Fruit fly (Drosophila melanogaster) whole organism, wandering third instar larva: ENCODE results near the gene BtbVII.

Experiments
- Abd-B ChIP-seq: fragments of >200 bp; optimal IDR thresholded peaks from 2 replicates; lab custom pipeline; 2017; ENCODE audit warnings: missing biosample characterization, missing genetic modification characterization
- CG32264 ChIP-seq: fragments of 200-800 bp; sonication (Bioruptor generic); optimal IDR thresholded peaks from 2 replicates; lab custom pipeline; 2016; ENCODE audit warnings: missing biosample characterization, missing genetic modification characterization
- CG9705 ChIP-seq: fragments of 200-800 bp; sonication (Bioruptor generic); optimal IDR thresholded peaks from 2 replicates; lab custom pipeline; 2018; ENCODE audit warnings: missing biosample characterization, mild to moderate bottlenecking, missing genetic modification characterization
- CrebA ChIP-seq: fragments of 200-800 bp; sonication (Bioruptor generic); optimal IDR thresholded peaks from 2 replicates; lab custom pipeline; 2016; ENCODE audit warnings: missing biosample characterization, mild to moderate bottlenecking, missing genetic modification characterization, borderline replicate concordance
- Dfd ChIP-seq: fragments of >200 bp; optimal IDR thresholded peaks from 2 replicates; lab custom pipeline; 2017; ENCODE audit warnings: missing biosample characterization, missing genetic modification characterization
- Dif ChIP-seq: fragments of 200-275, 200-300 bp; sonication (Bioruptor generic); optimal IDR thresholded peaks from 2 replicates; lab custom pipeline; 2018; ENCODE audit warnings: missing biosample characterization, missing genetic modification characterization; ENCODE audit not compliant: partially characterized antibody
- GATAd ChIP-seq: sonication (Bioruptor generic); optimal IDR thresholded peaks from 2 replicates; lab custom pipeline; 2016; ENCODE audit warnings: missing biosample characterization, missing genetic modification characterization
- HLH106 ChIP-seq: fragments of 200-800 bp; optimal IDR thresholded peaks from 3 replicates; lab custom pipeline; 2019; ENCODE audit warnings: missing biosample characterization, mild to moderate bottlenecking, missing genetic modification characterization, moderate library complexity
- Hnf4 ChIP-seq: fragments of 200-800 bp; sonication (Bioruptor generic); optimal IDR thresholded peaks from 2 replicates; lab custom pipeline; 2016; ENCODE audit warnings: missing biosample characterization, mild to moderate bottlenecking, missing genetic modification characterization
- Hr78 ChIP-seq: fragments of >200 bp; optimal IDR thresholded peaks from 2 replicates; lab custom pipeline; 2017; ENCODE audit warnings: missing biosample characterization, missing genetic modification characterization
- Hr83 ChIP-seq: fragments of 200-300 bp; sonication (Bioruptor generic); optimal IDR thresholded peaks from 2 replicates; lab custom pipeline; 2016; ENCODE audit warnings: missing biosample characterization, mild to moderate bottlenecking, missing genetic modification characterization, moderate library complexity; ENCODE audit not compliant: poor library complexity, severe bottlenecking
- Jra ChIP-seq: sonication (Bioruptor generic); optimal IDR thresholded peaks from 2 replicates; lab custom pipeline; 2016; ENCODE audit warnings: missing biosample characterization, missing genetic modification characterization
- Mio ChIP-seq: sonication (Bioruptor generic); optimal IDR thresholded peaks from 2 replicates; lab custom pipeline; 2016; ENCODE audit warnings: missing biosample characterization, missing genetic modification characterization
- Myc ChIP-seq: fragments of >200 bp; optimal IDR thresholded peaks from 2 replicates; lab custom pipeline; 2017
- N ChIP-seq: fragments of >200 bp; optimal IDR thresholded peaks from 2 replicates; lab custom pipeline; 2018; ENCODE audit warnings: missing biosample characterization, missing external identifiers, missing genetic modification characterization
- OdsH ChIP-seq: fragments of 200-800 bp; sonication (Bioruptor generic); optimal IDR thresholded peaks from 2 replicates; lab custom pipeline; 2016; ENCODE audit warnings: missing biosample characterization, mild to moderate bottlenecking, missing genetic modification characterization
- Rel ChIP-seq, 2 experiments: fragments of 200-800 bp; sonication (Bioruptor generic) in 1 of 2; optimal IDR thresholded peaks; 2 replicates in 1 of 2; 3 replicates in 1 of 2; lab custom pipeline; 2016 to 2019; ENCODE audit warnings: mild to moderate bottlenecking in 2 of 2, missing biosample characterization in 2 of 2, missing genetic modification characterization in 2 of 2, moderate library complexity in 1 of 2
- Sp1 ChIP-seq: fragments of 200-800 bp; sonication (Bioruptor generic); optimal IDR thresholded peaks from 3 replicates; lab custom pipeline; 2019; ENCODE audit warnings: missing biosample characterization, mild to moderate bottlenecking, missing genetic modification characterization, moderate library complexity
- Vsx2 ChIP-seq: fragments of 200-300, 225-300 bp; sonication (Bioruptor generic); optimal IDR thresholded peaks from 2 replicates; lab custom pipeline; 2018; ENCODE audit warnings: missing biosample characterization, missing genetic modification characterization; ENCODE audit not compliant: partially characterized antibody
- br ChIP-seq: fragments of 200-800 bp; sonication (Bioruptor generic); optimal IDR thresholded peaks from 2 replicates; lab custom pipeline; 2016; ENCODE audit warnings: missing biosample characterization, missing genetic modification characterization
- brk ChIP-seq: fragments of 200-800 bp; sonication (Bioruptor generic); optimal IDR thresholded peaks from 2 replicates; lab custom pipeline; 2016; ENCODE audit warnings: missing biosample characterization, mild to moderate bottlenecking, missing genetic modification characterization
- dl ChIP-seq, 2 experiments: fragments of 175-275, 200-275 bp in 1 of 2; fragments of 200-275 bp in 1 of 2; sonication (Bioruptor generic); optimal IDR thresholded peaks; lab custom pipeline; 2018; ENCODE audit warnings: mild to moderate bottlenecking in 2 of 2, missing biosample characterization in 2 of 2, missing genetic modification characterization in 2 of 2, moderate library complexity in 2 of 2; ENCODE audit not compliant: partially characterized antibody in 2 of 2, insufficient read depth in 1 of 2
- dmrt93B ChIP-seq: fragments of 200-800 bp; sonication (Bioruptor generic); optimal IDR thresholded peaks from 2 replicates; lab custom pipeline; 2018; ENCODE audit warnings: missing biosample characterization, mild to moderate bottlenecking, missing genetic modification characterization
- dsf ChIP-seq: sonication (Bioruptor generic); optimal IDR thresholded peaks from 2 replicates; lab custom pipeline; 2016; ENCODE audit warnings: missing biosample characterization, missing genetic modification characterization, borderline replicate concordance
- ey ChIP-seq: fragments of 200-800 bp; sonication (Bioruptor generic); optimal IDR thresholded peaks from 2 replicates; lab custom pipeline; 2016; ENCODE audit warnings: missing biosample characterization, missing genetic modification characterization
- foxo ChIP-seq, 2 experiments: fragments of 200-800 bp; sonication (Bioruptor generic); optimal IDR thresholded peaks; 2 replicates in 1 of 2; 3 replicates in 1 of 2; lab custom pipeline; 2016 to 2017; ENCODE audit warnings: missing biosample characterization in 2 of 2, missing genetic modification characterization in 2 of 2
- fru ChIP-seq: fragments of 200-800 bp; sonication (Bioruptor generic); optimal IDR thresholded peaks from 3 replicates; lab custom pipeline; 2016; ENCODE audit warnings: missing biosample characterization, mild to moderate bottlenecking, missing genetic modification characterization
- h ChIP-seq: fragments of 200-800 bp; sonication (Bioruptor generic); optimal IDR thresholded peaks from 3 replicates; lab custom pipeline; 2016; ENCODE audit warnings: missing biosample characterization, mild to moderate bottlenecking, missing genetic modification characterization
- jim ChIP-seq: fragments of 175-275, 200-325 bp; sonication (Bioruptor generic); optimal IDR thresholded peaks from 2 replicates; lab custom pipeline; 2016; ENCODE audit warnings: missing biosample characterization, mild to moderate bottlenecking, missing genetic modification characterization
- lola ChIP-seq: fragments of >200 bp; optimal IDR thresholded peaks from 2 replicates; lab custom pipeline; 2017; ENCODE audit warnings: missing biosample characterization, missing genetic modification characterization
- pan ChIP-seq: fragments of >200 bp; optimal IDR thresholded peaks from 2 replicates; lab custom pipeline; 2017
- psq ChIP-seq: fragments of 200-800 bp; sonication (Bioruptor generic); optimal IDR thresholded peaks from 3 replicates; lab custom pipeline; 2017; ENCODE audit warnings: missing biosample characterization, mild to moderate bottlenecking, missing genetic modification characterization, moderate library complexity
- rgr ChIP-seq: fragments of 200-800 bp; sonication (Bioruptor generic); optimal IDR thresholded peaks from 3 replicates; lab custom pipeline; 2016; ENCODE audit warnings: missing biosample characterization, mild to moderate bottlenecking, missing genetic modification characterization
- sage ChIP-seq: fragments of 200-800 bp; sonication (Bioruptor generic); optimal IDR thresholded peaks from 2 replicates; lab custom pipeline; 2016; ENCODE audit warnings: missing biosample characterization, mild to moderate bottlenecking, missing genetic modification characterization
- sv ChIP-seq: fragments of 200-800 bp; sonication (Bioruptor generic); optimal IDR thresholded peaks from 3 replicates; lab custom pipeline; 2016; ENCODE audit warnings: missing biosample characterization, missing genetic modification characterization
- tai ChIP-seq: sonication (Bioruptor generic); optimal IDR thresholded peaks from 2 replicates; lab custom pipeline; 2016; ENCODE audit warnings: missing biosample characterization, missing genetic modification characterization
- usp ChIP-seq: fragments of >200 bp; optimal IDR thresholded peaks from 2 replicates; lab custom pipeline; 2017; ENCODE audit warnings: missing biosample characterization, missing genetic modification characterization
- woc ChIP-seq: sonication (Bioruptor generic); optimal IDR thresholded peaks from 2 replicates; lab custom pipeline; 2016; ENCODE audit warnings: missing biosample characterization, mild to moderate bottlenecking, missing genetic modification characterization

BtbVII gene

DNA sequence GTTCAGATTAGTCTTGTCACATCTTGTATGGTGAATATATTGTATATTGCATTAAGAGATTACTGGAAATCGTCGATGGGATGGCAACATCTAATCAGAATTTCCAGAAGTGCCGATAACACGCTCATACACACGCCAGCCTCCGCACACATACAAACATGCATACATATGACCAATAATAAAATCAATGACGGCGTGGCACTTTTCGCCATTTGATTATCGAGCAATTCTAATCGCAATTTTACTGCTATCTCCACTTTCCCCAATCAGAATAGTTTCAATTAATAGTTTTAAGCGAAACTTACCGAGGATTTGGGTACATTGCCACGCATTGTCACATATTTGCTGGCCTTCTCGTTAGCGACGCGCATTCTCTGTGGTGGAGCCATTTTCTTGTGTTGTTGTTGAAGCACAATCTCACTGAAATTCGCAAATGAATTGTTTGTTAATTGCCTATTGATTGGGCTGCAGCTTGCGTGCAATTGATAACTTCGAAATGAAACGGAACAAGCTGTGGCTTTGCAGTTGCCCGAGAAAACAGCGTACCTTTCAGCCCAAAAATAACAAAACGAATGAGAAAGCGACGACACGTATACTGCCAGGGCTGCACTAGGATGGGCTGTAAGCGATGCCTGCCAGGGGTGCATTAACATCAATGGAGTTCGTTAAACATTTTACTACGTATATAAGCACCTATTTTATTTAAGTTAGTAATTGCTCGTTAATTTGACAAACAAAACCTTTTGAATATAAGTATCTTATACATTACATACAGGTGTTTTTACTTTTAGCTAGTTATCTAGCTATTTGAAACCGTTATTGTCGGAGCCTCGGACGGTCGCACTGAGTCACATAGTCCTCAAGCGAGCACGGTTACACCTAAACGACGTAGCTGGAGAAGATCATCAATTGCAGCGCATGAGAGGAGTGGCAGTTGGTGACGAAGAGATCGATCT lies 50.3 kb downstream of the BtbVII start, which contains the start of the genes CG32276 and gry:
CG32276 (minus strand) TSS at position 601 of the 956 bp plus-strand sequence.
gry (plus strand) TSS at position 644 of the 956 bp plus-strand sequence.
- no peak for TF ChIP-seq usp (GFP tag; lab: Kevin White, UChicago)
- TF ChIP-seq jim: peak; percentile 90
- no peak for TF ChIP-seq lola (GFP tag; lab: Kevin White, UChicago)
- TF ChIP-seq psq (GFP tag; lab: Kevin White, UChicago): peak; percentile 62
- TF ChIP-seq pan (lab: Kevin White, UChicago): no peak
- no peak for TF ChIP-seq dsf
- no peak for TF ChIP-seq Jra (GFP tag; lab: Kevin White, UChicago)
- peak; percentile 81 for TF ChIP-seq br
- peak; percentile 90 for TF ChIP-seq h (GFP tag; lab: Kevin White, UChicago)
- peak; percentile 89 for TF ChIP-seq fru (GFP tag; lab: Kevin White, UChicago)
- TF ChIP-seq Dif (GFP tag; lab: Kevin White, UChicago): no peak
- TF ChIP-seq Myc: peak; percentile 83
- TF ChIP-seq Hnf4 (GFP tag; lab: Kevin White, UChicago): no peak
- peak; percentile 87 for TF ChIP-seq rgr (GFP tag; lab: Kevin White, UChicago)
- TF ChIP-seq sage (GFP tag; lab: Kevin White, UChicago): no peak
- TF ChIP-seq dl (GFP tag; optimal IDR thresholded peaks at IDR 0.05; lab: Kevin White, UChicago; ENCODE audit: insufficient read depth in 1 of 2, partially characterized antibody in 2 of 2): no peak
- no peak for TF ChIP-seq Rel (GFP tag; optimal IDR thresholded peaks at IDR 0.05; lab: Kevin White, UChicago)
- peak; percentile 73 for TF ChIP-seq Rel (tag; optimal IDR thresholded peaks at IDR 0.05; lab: Kevin White, UChicago)
- no peak for TF ChIP-seq dmrt93B
- TF ChIP-seq CG32264 (GFP tag; lab: Kevin White, UChicago): peak; percentile 18
- no peak for TF ChIP-seq Abd-B (GFP tag; lab: Kevin White, UChicago)
- peak; percentile 80 for TF ChIP-seq Sp1
- TF ChIP-seq tai (GFP tag; lab: Kevin White, UChicago): no peak
- no peak for TF ChIP-seq GATAd (GFP tag; lab: Kevin White, UChicago)
- TF ChIP-seq Hr78 (GFP tag; lab: Kevin White, UChicago): no peak
- TF ChIP-seq OdsH: peak; percentile 75
- no peak for TF ChIP-seq Vsx2 (GFP tag; lab: Kevin White, UChicago)
- no peak for TF ChIP-seq N
- TF ChIP-seq ey (GFP tag; lab: Kevin White, UChicago): peak; percentile 76
- peak; percentile 63 for TF ChIP-seq CG9705 (GFP tag; lab: Kevin White, UChicago)
- TF ChIP-seq woc (GFP tag; lab: Kevin White, UChicago): peak; percentile 88
- peak; percentile 79 for TF ChIP-seq HLH106 (tag; lab: Kevin White, UChicago)
- peak; percentile 57 for TF ChIP-seq Hr83 (GFP tag; lab: Kevin White, UChicago)
- peak; percentile 97 for TF ChIP-seq CrebA (GFP tag; lab: Kevin White, UChicago)
- no peak for TF ChIP-seq Dfd (GFP tag; lab: Kevin White, UChicago)
- TF ChIP-seq sv (GFP tag; lab: Kevin White, UChicago): peak; percentile 69
- peak in 1 of 2 experiments; percentile 90 for TF ChIP-seq foxo (GFP tag; optimal IDR thresholded peaks at IDR 0.05; lab: Kevin White, UChicago)
- no peak for TF ChIP-seq brk (GFP tag; lab: Kevin White, UChicago)
- TF ChIP-seq Mio (GFP tag; lab: Kevin White, UChicago): no peak

DNA sequence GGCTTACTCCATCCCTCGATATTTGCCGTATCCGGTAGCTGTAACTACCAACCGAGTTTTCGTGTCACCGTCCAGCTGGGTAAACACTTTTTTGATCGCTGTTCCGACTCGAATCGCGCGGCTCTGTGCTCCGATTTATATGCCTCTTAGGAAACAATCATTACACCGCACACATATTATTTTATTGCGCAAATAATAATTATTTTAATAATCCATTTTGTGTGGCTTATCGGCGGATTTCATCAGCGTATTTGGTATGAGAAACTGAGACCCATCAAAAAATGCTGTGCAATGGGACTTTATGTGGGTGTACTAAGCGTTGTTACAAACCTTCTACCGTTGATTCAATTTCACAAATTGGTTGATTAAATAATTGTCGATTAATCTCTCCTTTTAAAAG lies 54.6 kb downstream of the BtbVII start, which contains the start of gene CG32271:
CG32271 (minus strand) TSS at position 101 of the 400 bp plus-strand sequence.
- TF ChIP-seq Myc: no peak
- TF ChIP-seq ey (GFP tag; lab: Kevin White, UChicago): no peak
- TF ChIP-seq sage (GFP tag; lab: Kevin White, UChicago): no peak
